Worm (Caenorhabditis elegans) whole organism, young adult: ENCODE data around the gene adah-1.

Experiments used
- B0019.2 ChIP-seq: fragments of 200-800 bp; sonication (Bioruptor generic); conservative IDR thresholded peaks from 2 replicates; pipeline ENCODE4 v1.3.6; 2022; ENCODE audit warnings: missing genetic modification reagents, missing genetic modification characterization, missing compliant biosample characterization
- B0035.1 ChIP-seq: sonication (generic microtip); optimal IDR thresholded peaks from 2 replicates; lab custom pipeline; 2016; ENCODE audit warnings: missing genetic modification characterization, mild to moderate bottlenecking, missing compliant biosample characterization, missing genotype, missing genetic modification reagents
- C06A6.2 ChIP-seq: fragments of 200-800 bp; sonication (Bioruptor generic); conservative IDR thresholded peaks from 2 replicates; pipeline ENCODE4 v1.3.6; 2022; ENCODE audit warnings: missing genetic modification characterization, missing compliant biosample characterization
- F10E7.11 ChIP-seq: sonication (generic microtip); optimal IDR thresholded peaks from 2 replicates; lab custom pipeline; 2017; ENCODE audit warnings: mild to moderate bottlenecking, missing genetic modification characterization, moderate library complexity, missing compliant biosample characterization
- F22D6.2 ChIP-seq: sonication (generic microtip); optimal IDR thresholded peaks from 2 replicates; lab custom pipeline; 2016; ENCODE audit warnings: mild to moderate bottlenecking, missing genetic modification characterization, missing compliant biosample characterization
- F23B12.7 ChIP-seq: sonication (generic microtip); optimal IDR thresholded peaks from 2 replicates; lab custom pipeline; 2017; ENCODE audit warnings: missing genetic modification characterization, mild to moderate bottlenecking, missing compliant biosample characterization, antibody characterized with exemption, moderate library complexity; ENCODE audit not compliant: insufficient read depth
- F49E8.2 ChIP-seq: sonication (generic microtip); optimal IDR thresholded peaks from 3 replicates; lab custom pipeline; 2017; ENCODE audit warnings: missing genetic modification characterization, mild to moderate bottlenecking, missing compliant biosample characterization, antibody characterized with exemption, moderate library complexity; ENCODE audit not compliant: insufficient read depth
- T26A5.8 ChIP-seq: sonication (generic microtip); optimal IDR thresholded peaks from 2 replicates; lab custom pipeline; 2016; ENCODE audit warnings: missing genetic modification characterization, missing compliant biosample characterization
- Y79H2A.3 ChIP-seq: fragments of 200-800 bp; sonication (Bioruptor generic); conservative IDR thresholded peaks from 2 replicates; pipeline ENCODE4 v1.3.6; 2022; ENCODE audit warnings: missing genetic modification reagents, missing genetic modification characterization, missing compliant biosample characterization
- ZK185.1 ChIP-seq: sonication (generic microtip); optimal IDR thresholded peaks from 2 replicates; lab custom pipeline; 2016; ENCODE audit warnings: mild to moderate bottlenecking, missing genetic modification characterization, missing compliant biosample characterization; ENCODE audit not compliant: poor library complexity, severe bottlenecking
- akir-1 ChIP-seq: fragments of 200-800 bp; sonication (Bioruptor generic); optimal IDR thresholded peaks from 2 replicates; lab custom pipeline; 2018; ENCODE audit warnings: mild to moderate bottlenecking, missing genetic modification characterization, moderate library complexity, missing compliant biosample characterization
- aptf-2 ChIP-seq: fragments of 200-800 bp; sonication (Bioruptor generic); conservative IDR thresholded peaks from 2 replicates; pipeline ENCODE4 v1.3.6; 2022; ENCODE audit warnings: missing genetic modification reagents, missing genetic modification characterization, missing compliant biosample characterization
- atf-7 ChIP-seq: sonication (generic microtip); optimal IDR thresholded peaks from 2 replicates; lab custom pipeline; 2017; ENCODE audit warnings: mild to moderate bottlenecking, missing genetic modification characterization, missing compliant biosample characterization
- bed-2 ChIP-seq: fragments of 200-800 bp; sonication (Bioruptor generic); IDR thresholded peaks from 2 replicates; pipeline ENCODE4 v1.3.6; 2022; ENCODE audit warnings: missing genetic modification reagents, missing genetic modification characterization, missing compliant biosample characterization
- cebp-1 ChIP-seq, 2 experiments: fragments of 200-800 bp in 1 of 2; sonication (Bioruptor generic) in 1 of 2; sonication (generic microtip) in 1 of 2; IDR thresholded peaks in 1 of 2; optimal IDR thresholded peaks in 1 of 2; 2 replicates each; pipeline versions ENCODE4 v1.3.6 to Lab custom; 2017 to 2022; ENCODE audit warnings: missing compliant biosample characterization in 2 of 2, missing genetic modification characterization in 2 of 2, mild to moderate bottlenecking in 1 of 2, missing genetic modification reagents in 1 of 2, moderate library complexity in 1 of 2
- ceh-27 ChIP-seq: fragments of 200-800 bp; sonication (Bioruptor generic); optimal IDR thresholded peaks from 2 replicates; lab custom pipeline; 2018; ENCODE audit warnings: mild to moderate bottlenecking, missing genetic modification characterization, moderate library complexity, missing compliant biosample characterization
- ceh-91 ChIP-seq: fragments of 200-800 bp; sonication (Bioruptor generic); IDR thresholded peaks from 2 replicates; pipeline ENCODE4 v1.3.6; 2022; ENCODE audit warnings: missing genetic modification reagents, missing genetic modification characterization, missing compliant biosample characterization
- die-1 ChIP-seq: sonication (generic microtip); optimal IDR thresholded peaks from 2 replicates; lab custom pipeline; 2016; ENCODE audit warnings: missing genotype, mild to moderate bottlenecking, missing genetic modification characterization, missing compliant biosample characterization
- dpl-1 ChIP-seq: fragments of 150-350 bp; optimal IDR thresholded peaks from 2 replicates; lab custom pipeline; 2014; ENCODE audit warnings: missing biosample characterization, missing genetic modification reagents, missing genetic modification characterization
- hlh-12 ChIP-seq: sonication (generic microtip); optimal IDR thresholded peaks from 2 replicates; lab custom pipeline; 2016; ENCODE audit warnings: missing genetic modification characterization, missing compliant biosample characterization
- hrde-1 ChIP-seq: sonication (generic microtip); optimal IDR thresholded peaks from 2 replicates; lab custom pipeline; 2016; ENCODE audit warnings: missing genetic modification characterization, mild to moderate bottlenecking, missing compliant biosample characterization, moderate library complexity, missing genotype, missing genetic modification reagents, borderline replicate concordance
- lag-1 ChIP-seq: fragments of 200-800 bp; sonication (Bioruptor generic); IDR thresholded peaks from 2 replicates; pipeline ENCODE4 v1.3.6; 2022; ENCODE audit warnings: missing genetic modification reagents, missing genetic modification characterization, missing compliant biosample characterization
- let-607 ChIP-seq, 2 experiments: fragments of 200-800 bp in 1 of 2; sonication (Bioruptor generic) in 1 of 2; sonication (generic microtip) in 1 of 2; optimal IDR thresholded peaks; 2 replicates each; lab custom pipeline; 2016 to 2018; ENCODE audit warnings: mild to moderate bottlenecking in 2 of 2, missing compliant biosample characterization in 2 of 2, missing genetic modification characterization in 2 of 2, moderate library complexity in 2 of 2, missing genotype in 1 of 2
- lin-26 ChIP-seq: fragments of 200-800 bp; sonication (Bioruptor generic); IDR thresholded peaks from 2 replicates; pipeline ENCODE4 v1.3.6; 2022; ENCODE audit warnings: missing genetic modification reagents, missing genetic modification characterization, missing compliant biosample characterization
- lin-40 ChIP-seq: sonication (generic microtip); optimal IDR thresholded peaks from 2 replicates; lab custom pipeline; 2016; ENCODE audit warnings: missing genetic modification characterization, mild to moderate bottlenecking, missing compliant biosample characterization, missing genotype, missing genetic modification reagents
- lsl-1 ChIP-seq: fragments of 200-800 bp; sonication (Bioruptor generic); optimal IDR thresholded peaks from 2 replicates; lab custom pipeline; 2018; ENCODE audit warnings: mild to moderate bottlenecking, missing genetic modification characterization, moderate library complexity, missing compliant biosample characterization
- madf-3 ChIP-seq: fragments of 200-800 bp; sonication (Bioruptor generic); IDR thresholded peaks from 2 replicates; pipeline ENCODE4 v1.3.6; 2022; ENCODE audit warnings: missing genetic modification reagents, missing genetic modification characterization, missing compliant biosample characterization
- mcd-1 ChIP-seq: fragments of 200-800 bp; sonication (Bioruptor generic); IDR thresholded peaks from 2 replicates; pipeline ENCODE4 v1.3.6; 2022; ENCODE audit warnings: missing genetic modification reagents, missing genetic modification characterization, missing compliant biosample characterization
- mel-28 ChIP-seq: sonication (generic microtip); optimal IDR thresholded peaks from 2 replicates; lab custom pipeline; 2016; ENCODE audit warnings: borderline replicate concordance, mild to moderate bottlenecking, missing genetic modification characterization, missing compliant biosample characterization
- nfya-1 ChIP-seq: sonication (generic microtip); optimal IDR thresholded peaks from 2 replicates; lab custom pipeline; 2017; ENCODE audit warnings: antibody characterized with exemption, missing compliant biosample characterization, missing genetic modification characterization, borderline replicate concordance; ENCODE audit not compliant: insufficient read depth
- nfya-2 ChIP-seq: fragments of 200-800 bp; sonication (Bioruptor generic); IDR thresholded peaks from 2 replicates; pipeline ENCODE4 v1.3.6; 2022; ENCODE audit warnings: missing genetic modification reagents, missing genetic modification characterization, missing compliant biosample characterization
- nfyb-1 ChIP-seq: fragments of 200-800 bp; sonication (Bioruptor generic); IDR thresholded peaks from 2 replicates; pipeline ENCODE4 v1.3.6; 2022; ENCODE audit warnings: missing genetic modification reagents, missing genetic modification characterization, missing compliant biosample characterization
- nhr-80 ChIP-seq: sonication (generic microtip); optimal IDR thresholded peaks from 2 replicates; lab custom pipeline; 2016; ENCODE audit warnings: missing genetic modification characterization, missing compliant biosample characterization
- snpc-1.3 ChIP-seq: sonication (generic microtip); optimal IDR thresholded peaks from 2 replicates; lab custom pipeline; 2017; ENCODE audit warnings: missing genetic modification characterization, mild to moderate bottlenecking, missing compliant biosample characterization, antibody characterized with exemption, moderate library complexity, missing genotype, missing genetic modification reagents; ENCODE audit not compliant: insufficient read depth
- snpc-4 ChIP-seq, 5 experiments: fragments of 150-350 bp in 1 of 5; sonication (generic microtip) in 4 of 5; optimal IDR thresholded peaks; 2 replicates each; lab custom pipeline; 2014 to 2018; ENCODE audit warnings: missing genetic modification characterization in 5 of 5, missing biosample characterization in 3 of 5, antibody characterized with exemption in 2 of 5, mild to moderate bottlenecking in 2 of 5, missing compliant biosample characterization in 2 of 5, missing genotype in 2 of 5, moderate library complexity in 2 of 5, missing genetic modification reagents in 1 of 5
- somi-1 ChIP-seq: fragments of 200-800 bp; sonication (Bioruptor generic); optimal IDR thresholded peaks from 2 replicates; lab custom pipeline; 2018; ENCODE audit warnings: mild to moderate bottlenecking, missing genetic modification characterization, missing compliant biosample characterization
- tbp1 ChIP-seq: fragments of 200-800 bp; sonication (Bioruptor generic); optimal IDR thresholded peaks from 2 replicates; lab custom pipeline; 2018; ENCODE audit warnings: mild to moderate bottlenecking, missing genetic modification characterization, missing compliant biosample characterization
- tlf-1 ChIP-seq: fragments of 200-800 bp; sonication (Bioruptor generic); optimal IDR thresholded peaks from 2 replicates; lab custom pipeline; 2018; ENCODE audit warnings: mild to moderate bottlenecking, missing genetic modification characterization, missing compliant biosample characterization
- ztf-25 ChIP-seq: fragments of 200-800 bp; sonication (Bioruptor generic); IDR thresholded peaks from 2 replicates; pipeline ENCODE4 v1.3.6; 2022; ENCODE audit warnings: missing genetic modification reagents, missing genetic modification characterization, missing compliant biosample characterization
- ztf-26 ChIP-seq: sonication (generic microtip); optimal IDR thresholded peaks from 2 replicates; lab custom pipeline; 2017; ENCODE audit warnings: missing genetic modification characterization, missing compliant biosample characterization

The adah-1 gene

DNA sequence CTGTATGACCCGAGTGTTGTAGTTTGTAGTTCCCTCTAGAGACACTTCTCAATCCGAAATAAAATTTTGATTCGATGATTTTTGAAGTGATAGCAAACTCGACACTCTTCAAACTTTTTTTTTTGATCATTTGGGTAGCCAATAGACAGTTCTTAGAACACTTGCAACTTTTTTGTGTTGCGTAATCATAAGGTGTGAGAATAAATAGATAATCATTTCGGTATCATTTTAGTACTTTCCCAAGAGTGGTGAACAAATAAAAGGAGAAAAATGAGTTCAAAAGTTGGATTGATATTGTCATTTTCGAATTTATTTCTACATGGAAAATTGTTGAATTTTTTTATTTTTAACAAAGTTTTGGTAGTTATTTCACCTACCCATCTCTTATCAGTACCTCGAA, 818 bp downstream of the adah-1 start:
- TF ChIP-seq nhr-80 (tag; lab: Kevin White, UChicago) (peak; percentile 20), Y79H2A.3 (GFP tag; lab: Robert Waterston, UW) (no peak), nfyb-1 (GFP tag; lab: Robert Waterston, UW) (no peak), snpc-4 (GFP tag; optimal IDR thresholded peaks at IDR 0.05; lab: Kevin White, UChicago) (no peak), snpc-4 (tag; optimal IDR thresholded peaks at IDR 0.05; lab: Kevin White, UChicago) (no peak), F49E8.2 (no peak), snpc-1.3 (tag; lab: Kevin White, UChicago) (no peak), lin-26 (no peak)

DNA sequence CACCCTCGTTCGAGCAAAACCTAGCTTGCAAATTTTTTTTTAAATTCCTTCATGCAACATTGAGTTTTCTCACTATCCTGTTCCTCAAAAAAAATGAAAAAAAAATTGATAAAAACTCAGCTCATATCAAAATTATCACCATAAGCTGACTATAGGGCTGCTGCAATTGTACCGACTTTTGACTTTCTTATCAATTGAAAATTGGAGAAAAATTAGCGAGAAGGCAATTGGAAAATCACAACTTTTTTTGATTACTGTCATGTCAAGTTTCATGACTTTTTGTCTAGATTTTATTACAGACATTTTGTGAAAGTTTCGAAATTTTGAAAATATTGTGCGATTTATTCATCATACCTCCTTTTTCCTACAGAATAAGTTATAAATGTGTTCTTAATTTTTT, 1.8 kb downstream of the adah-1 start:
- TF ChIP-seq let-607 (tag; optimal IDR thresholded peaks at IDR 0.05; lab: Kevin White, UChicago): no peak
- TF ChIP-seq ztf-25 (GFP tag; lab: Robert Waterston, UW): no peak
- TF ChIP-seq lsl-1 (GFP tag; lab: Kevin White, UChicago): no peak
- TF ChIP-seq nhr-80 (tag; lab: Kevin White, UChicago): peak; percentile 79

DNA sequence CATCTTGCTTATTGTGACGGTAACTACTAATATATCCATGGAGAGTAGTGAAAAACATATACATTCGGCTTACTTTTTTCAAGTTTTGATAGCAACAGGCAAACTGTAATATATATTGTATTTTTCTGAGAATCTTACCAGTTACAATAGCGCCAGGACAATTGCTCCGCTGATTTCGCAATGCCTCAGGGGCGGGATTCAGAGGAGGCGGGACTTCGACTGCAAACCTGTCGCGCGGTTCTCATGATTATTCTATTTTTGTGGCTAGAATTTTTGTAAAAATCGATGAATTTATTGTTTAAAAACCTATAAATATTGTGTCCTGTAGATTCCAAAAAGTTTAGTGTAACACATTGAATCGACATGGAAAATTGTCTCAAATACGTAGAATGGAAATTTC, 7.0 kb downstream of the adah-1 start:
- TF ChIP-seq cebp-1 (GFP tag; IDR thresholded peaks at IDR 0.05; lab: Robert Waterston, UW) (no peak), cebp-1 (tag; optimal IDR thresholded peaks at IDR 0.05; lab: Kevin White, UChicago) (peak; percentile 86), nhr-80 (tag; lab: Kevin White, UChicago) (no peak)

DNA sequence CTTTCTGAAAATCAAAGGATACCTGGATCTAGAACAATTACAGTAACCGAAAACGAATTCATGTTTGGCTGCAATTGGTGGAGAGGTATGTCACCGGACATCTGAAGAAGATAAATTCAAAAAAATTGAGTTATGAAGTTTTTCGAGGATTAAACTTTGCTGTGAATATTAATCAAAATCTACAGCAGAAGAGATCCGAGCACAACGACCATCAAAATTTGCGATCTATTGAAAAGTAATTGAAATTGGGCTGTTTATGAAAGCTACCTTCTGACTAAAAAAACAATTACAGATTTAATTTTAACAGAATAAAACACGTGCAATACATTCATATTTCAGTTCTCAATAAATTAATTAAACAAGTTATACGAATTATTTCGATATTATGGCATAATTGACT, 8.4 kb downstream of the adah-1 start, which contains the start of gene C06G3.8:
Gene C06G3.8, minus strand, starts transcription at position 101 of the 400 bp plus-strand sequence.
- TF ChIP-seq B0035.1 (tag; lab: Kevin White, UChicago) (no peak), C06A6.2 (GFP tag; lab: Robert Waterston, UW) (no peak), ztf-26 (tag; lab: Kevin White, UChicago) (no peak), dpl-1 (GFP tag; lab: Kevin White, UChicago) (no peak), T26A5.8 (tag; lab: Kevin White, UChicago) (no peak), bed-2 (GFP tag; lab: Robert Waterston, UW) (no peak), B0019.2 (no peak), Y79H2A.3 (GFP tag; lab: Robert Waterston, UW) (no peak), akir-1 (GFP tag; lab: Kevin White, UChicago) (no peak), nfyb-1 (GFP tag; lab: Robert Waterston, UW) (no peak), tbp1 (GFP tag; lab: Kevin White, UChicago) (no peak), nfya-1 (tag; lab: Kevin White, UChicago) (no peak), mel-28 (tag; lab: Kevin White, UChicago) (no peak), tlf-1 (GFP tag; lab: Kevin White, UChicago) (no peak), F23B12.7 (tag; lab: Kevin White, UChicago) (no peak), atf-7 (tag; lab: Kevin White, UChicago) (no peak), ceh-27 (GFP tag; lab: Kevin White, UChicago) (no peak), hrde-1 (no peak), nfya-2 (GFP tag; lab: Robert Waterston, UW) (no peak), lag-1 (no peak)

DNA sequence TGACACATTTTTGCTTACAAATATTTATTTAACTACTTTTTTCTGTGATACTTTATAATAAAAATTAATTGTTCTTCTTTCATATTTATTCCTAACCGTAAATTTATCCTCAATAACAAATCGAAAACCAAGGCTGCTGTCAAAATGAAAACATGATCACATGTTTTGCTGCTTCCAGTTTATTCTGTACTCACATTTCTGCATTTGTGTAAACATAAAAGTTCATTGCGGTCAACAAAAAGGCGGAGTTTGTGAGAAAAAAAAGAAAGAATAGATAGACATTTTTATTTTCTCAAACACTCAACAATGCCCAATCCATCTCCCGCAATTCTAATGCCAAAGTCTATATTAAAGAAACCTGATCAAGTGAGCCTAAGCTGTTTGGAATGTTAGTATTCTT, 11.8 kb downstream of the adah-1 start, which contains the start of gene C06G3.3:
Gene C06G3.3, plus strand, starts transcription at position 301 of the 400 bp plus-strand sequence.
- TF ChIP-seq hlh-12 (tag; lab: Kevin White, UChicago) (no peak), lin-26 (no peak), madf-3 (no peak), ceh-91 (GFP tag; lab: Robert Waterston, UW) (no peak), tbp1 (GFP tag; lab: Kevin White, UChicago) (no peak), aptf-2 (no peak), ZK185.1 (no peak), mcd-1 (GFP tag; lab: Robert Waterston, UW) (no peak), F22D6.2 (no peak), F10E7.11 (no peak), die-1 (no peak), lin-40 (tag; lab: Kevin White, UChicago) (no peak), somi-1 (GFP tag; lab: Kevin White, UChicago) (no peak)
